Worm (Caenorhabditis elegans) whole organism, L1 larva: ENCODE measurements around the gene gldi-7.

Experiments
- C16A3.4 ChIP-seq: fragments of 150-350 bp; optimal IDR thresholded peaks from 2 replicates; lab custom pipeline; 2014; ENCODE audit warnings: missing biosample characterization, missing genetic modification characterization
- alr-1 ChIP-seq: fragments of 200-800 bp; sonication (Bioruptor generic); optimal IDR thresholded peaks from 2 replicates; lab custom pipeline; 2018; ENCODE audit warnings: borderline replicate concordance, mild to moderate bottlenecking, missing genetic modification characterization, missing compliant biosample characterization
- blmp-1 ChIP-seq: fragments of 150-350 bp; optimal IDR thresholded peaks from 2 replicates; lab custom pipeline; 2014; ENCODE audit warnings: missing biosample characterization, missing genetic modification characterization
- ceh-63 ChIP-seq: fragments of 200-800 bp; sonication (Bioruptor generic); optimal IDR thresholded peaks from 2 replicates; lab custom pipeline; 2018; ENCODE audit warnings: mild to moderate bottlenecking, missing genetic modification characterization, missing compliant biosample characterization
- ceh-88 ChIP-seq: fragments of 200-800 bp; sonication (Bioruptor generic); IDR thresholded peaks from 2 replicates; pipeline ENCODE4 v1.3.6; 2022; ENCODE audit warnings: missing genetic modification characterization, missing compliant biosample characterization
- dpl-1 ChIP-seq, 3 experiments: fragments of 150-350 bp in 2 of 3; sonication (generic microtip) in 1 of 3; optimal IDR thresholded peaks; 2 replicates each; lab custom pipeline; 2014 to 2017; ENCODE audit warnings: missing biosample characterization in 3 of 3, missing genetic modification characterization in 3 of 3, missing genetic modification reagents in 3 of 3
- dsc-1 ChIP-seq: sonication (generic microtip); optimal IDR thresholded peaks from 2 replicates; lab custom pipeline; 2016; ENCODE audit warnings: mild to moderate bottlenecking, missing genetic modification characterization, missing compliant biosample characterization
- efl-1 ChIP-seq, 4 experiments: fragments of 150-350 bp; optimal IDR thresholded peaks in 3 of 4; peaks in 1 of 4; 1 replicate in 1 of 4; 2 replicates in 3 of 4; lab custom pipeline; 2014; ENCODE audit warnings: missing biosample characterization in 2 of 4, missing genetic modification characterization in 2 of 4, missing genetic modification reagents in 2 of 4
- efl-3 ChIP-seq: fragments of 200-800 bp; sonication (Bioruptor generic); optimal IDR thresholded peaks from 2 replicates; lab custom pipeline; 2018; ENCODE audit warnings: mild to moderate bottlenecking, missing genetic modification characterization, missing compliant biosample characterization
- egl-13 ChIP-seq: sonication (generic microtip); optimal IDR thresholded peaks from 2 replicates; lab custom pipeline; 2016; ENCODE audit warnings: missing genotype, missing genetic modification reagents, missing genetic modification characterization, missing compliant biosample characterization
- elt-3 ChIP-seq, 6 experiments: fragments of 150-350 bp in 1 of 6; sonication (generic microtip); optimal IDR thresholded peaks; 2 replicates each; lab custom pipeline; 2017 to 2018; ENCODE audit warnings: missing biosample characterization in 6 of 6, missing genetic modification characterization in 6 of 6, inconsistent platforms in 1 of 6
- fkh-4 ChIP-seq: sonication (generic microtip); optimal IDR thresholded peaks from 2 replicates; lab custom pipeline; 2016; ENCODE audit warnings: missing compliant biosample characterization, missing genetic modification characterization, borderline replicate concordance
- fkh-8 ChIP-seq: sonication (generic microtip); optimal IDR thresholded peaks from 2 replicates; lab custom pipeline; 2016; ENCODE audit warnings: mild to moderate bottlenecking, missing genetic modification characterization, missing compliant biosample characterization
- fos-1 ChIP-seq: fragments of 150-350 bp; optimal IDR thresholded peaks from 2 replicates; lab custom pipeline; 2014; ENCODE audit warnings: missing biosample characterization, missing genetic modification characterization
- grh-1 ChIP-seq: fragments of 200-800 bp; sonication (Bioruptor generic); IDR thresholded peaks from 2 replicates; pipeline ENCODE4 v1.3.6; 2022; ENCODE audit warnings: missing genetic modification reagents, missing genetic modification characterization, missing compliant biosample characterization
- hlh-17 ChIP-seq: fragments of 200-800 bp; sonication (Bioruptor generic); optimal IDR thresholded peaks from 2 replicates; lab custom pipeline; 2018; ENCODE audit warnings: missing genetic modification characterization, mild to moderate bottlenecking, missing compliant biosample characterization, moderate library complexity, borderline replicate concordance
- lin-14 ChIP-seq: fragments of 200-800 bp; sonication (Bioruptor generic); optimal IDR thresholded peaks from 2 replicates; lab custom pipeline; 2018; ENCODE audit warnings: mild to moderate bottlenecking, missing genetic modification characterization, moderate library complexity, missing compliant biosample characterization
- lin-15B ChIP-seq: fragments of 150-350 bp; sonication (generic microtip); optimal IDR thresholded peaks from 3 replicates; lab custom pipeline; 2014; ENCODE audit warnings: missing biosample characterization, missing genetic modification characterization
- lin-39 ChIP-seq: fragments of 150-350 bp; optimal IDR thresholded peaks from 2 replicates; lab custom pipeline; 2014; ENCODE audit warnings: missing biosample characterization, missing genetic modification reagents, missing genetic modification characterization
- lsy-2 ChIP-seq, 2 experiments: fragments of 150-350 bp; optimal IDR thresholded peaks; 2 replicates each; lab custom pipeline; 2014; ENCODE audit warnings: missing biosample characterization in 2 of 2, missing genetic modification characterization in 2 of 2
- mep-1 ChIP-seq: fragments of 150-350 bp; optimal IDR thresholded peaks from 2 replicates; lab custom pipeline; 2014; ENCODE audit warnings: missing biosample characterization, missing genetic modification characterization
- nhr-19 ChIP-seq: fragments of 200-800 bp; sonication (Bioruptor generic); conservative IDR thresholded peaks from 2 replicates; pipeline ENCODE4 v1.3.6; 2022; ENCODE audit warnings: missing genetic modification characterization, missing compliant biosample characterization
- nhr-20 ChIP-seq: sonication (generic microtip); optimal IDR thresholded peaks from 2 replicates; lab custom pipeline; 2016; ENCODE audit warnings: mild to moderate bottlenecking, missing genetic modification characterization, missing compliant biosample characterization
- nhr-47 ChIP-seq: sonication (generic microtip); optimal IDR thresholded peaks from 2 replicates; lab custom pipeline; 2016; ENCODE audit warnings: mild to moderate bottlenecking, missing genetic modification characterization, moderate library complexity, missing compliant biosample characterization
- nhr-71 ChIP-seq: sonication (generic microtip); optimal IDR thresholded peaks from 2 replicates; lab custom pipeline; 2016; ENCODE audit warnings: mild to moderate bottlenecking, missing genetic modification characterization, moderate library complexity, missing compliant biosample characterization
- nhr-77 ChIP-seq: fragments of 150-350 bp; optimal IDR thresholded peaks from 2 replicates; lab custom pipeline; 2014; ENCODE audit warnings: missing biosample characterization, missing genetic modification characterization
- nhr-85 ChIP-seq: sonication (generic microtip); peaks from one replicate; lab custom pipeline; 2016; ENCODE audit warnings: missing genetic modification characterization, inconsistent platforms, missing compliant biosample characterization
- nhr-90 ChIP-seq: sonication (generic microtip); optimal IDR thresholded peaks from 2 replicates; lab custom pipeline; 2016; ENCODE audit warnings: mild to moderate bottlenecking, missing genetic modification characterization, missing compliant biosample characterization; ENCODE audit not compliant: poor library complexity
- pag-3 ChIP-seq: sonication (generic microtip); optimal IDR thresholded peaks from 2 replicates; lab custom pipeline; 2017; ENCODE audit warnings: missing genetic modification characterization, mild to moderate bottlenecking, missing compliant biosample characterization, antibody characterized with exemption, borderline replicate concordance; ENCODE audit not compliant: insufficient read depth
- rnt-1 ChIP-seq: sonication (generic microtip); optimal IDR thresholded peaks from 2 replicates; lab custom pipeline; 2016; ENCODE audit warnings: mild to moderate bottlenecking, missing genetic modification characterization, moderate library complexity, missing compliant biosample characterization
- skn-1 ChIP-seq: fragments of 150-350 bp; optimal IDR thresholded peaks from 2 replicates; lab custom pipeline; 2014; ENCODE audit warnings: missing biosample characterization, missing genetic modification characterization
- snpc-4 ChIP-seq: fragments of 150-350 bp; optimal IDR thresholded peaks from 2 replicates; lab custom pipeline; 2014; ENCODE audit warnings: missing biosample characterization, missing genetic modification characterization
- snu-23 ChIP-seq: sonication (generic microtip); optimal IDR thresholded peaks from 2 replicates; lab custom pipeline; 2016; ENCODE audit warnings: missing genetic modification characterization, missing compliant biosample characterization
- sptf-1 ChIP-seq: fragments of 150-350 bp; optimal IDR thresholded peaks from 2 replicates; lab custom pipeline; 2014; ENCODE audit warnings: missing biosample characterization, missing genetic modification characterization
- sup-37 ChIP-seq: fragments of 200-800 bp; sonication (Bioruptor generic); optimal IDR thresholded peaks from 2 replicates; lab custom pipeline; 2018; ENCODE audit warnings: mild to moderate bottlenecking, missing genetic modification characterization, missing compliant biosample characterization
- swsn-7 ChIP-seq: sonication (generic microtip); optimal IDR thresholded peaks from 2 replicates; lab custom pipeline; 2016; ENCODE audit warnings: missing genetic modification characterization, missing compliant biosample characterization
- tbx-2 ChIP-seq: sonication (generic microtip); optimal IDR thresholded peaks from 2 replicates; lab custom pipeline; 2016; ENCODE audit warnings: missing genetic modification characterization, missing compliant biosample characterization
- unc-130 ChIP-seq: fragments of 150-350 bp; optimal IDR thresholded peaks from 2 replicates; lab custom pipeline; 2017; ENCODE audit warnings: missing biosample characterization, missing genetic modification characterization, inconsistent platforms
- unc-30 ChIP-seq: sonication (generic microtip); optimal IDR thresholded peaks from 2 replicates; lab custom pipeline; 2017; ENCODE audit warnings: missing biosample characterization, missing genetic modification characterization
- xbp-1 ChIP-seq: sonication (generic microtip); optimal IDR thresholded peaks from 2 replicates; lab custom pipeline; 2016; ENCODE audit warnings: missing genetic modification characterization, missing compliant biosample characterization
- zip-4 ChIP-seq: fragments of 200-800 bp; sonication (Bioruptor generic); optimal IDR thresholded peaks from 2 replicates; lab custom pipeline; 2018; ENCODE audit warnings: mild to moderate bottlenecking, missing genetic modification characterization, moderate library complexity, missing compliant biosample characterization
- ztf-11 ChIP-seq, 2 experiments: sonication (generic microtip); optimal IDR thresholded peaks; 2 replicates each; lab custom pipeline; 2016 to 2017; ENCODE audit warnings: missing genetic modification characterization in 2 of 2, missing biosample characterization in 1 of 2, missing compliant biosample characterization in 1 of 2
- ztf-4 ChIP-seq: fragments of 150-350 bp; optimal IDR thresholded peaks from 2 replicates; lab custom pipeline; 2014; ENCODE audit warnings: missing biosample characterization, missing genetic modification characterization

The gldi-7 gene

DNA sequence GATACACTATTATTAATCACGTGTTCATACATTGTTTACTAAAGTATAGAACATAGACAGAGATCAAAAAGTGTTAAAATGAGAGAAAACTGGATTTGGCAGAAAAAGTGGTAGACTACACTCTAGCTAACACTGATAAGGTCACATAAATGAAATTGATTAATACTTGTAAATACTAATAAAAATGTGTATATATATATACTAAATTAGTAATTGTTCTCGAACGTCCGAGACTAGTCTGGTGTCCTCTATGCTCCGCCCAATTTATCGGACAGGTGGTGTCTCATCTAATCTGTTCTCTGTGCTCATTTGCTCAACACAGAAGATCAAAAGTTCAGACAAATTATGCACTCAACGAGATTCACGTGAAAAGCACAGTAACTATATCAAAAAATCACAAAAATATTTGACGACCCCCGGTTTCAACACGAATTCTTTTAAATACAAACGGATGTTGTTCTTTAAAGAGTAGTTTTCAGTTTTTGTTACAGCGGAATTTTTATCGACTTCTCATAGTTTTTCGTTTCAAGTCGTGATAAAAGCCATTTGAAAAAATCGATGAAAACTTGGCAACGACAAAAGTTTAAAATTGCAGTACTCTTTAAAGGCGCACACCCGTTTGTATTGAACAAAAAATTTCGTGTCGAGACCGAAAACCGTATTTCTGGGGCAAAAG lies 49.9 kb downstream of the gldi-7 start:
- TF ChIP-seq nhr-47 (tag; lab: Kevin White, UChicago): no peak
- TF ChIP-seq elt-3 (tag; optimal IDR thresholded peaks at IDR 0.05; lab: Kevin White, UChicago): peak in 1 of 6 experiments; percentile 41
- TF ChIP-seq dpl-1 (GFP tag; optimal IDR thresholded peaks at IDR 0.05; lab: Kevin White, UChicago): no peak
- no peak for TF ChIP-seq fkh-4 (tag; lab: Kevin White, UChicago)
- TF ChIP-seq dsc-1: peak; percentile 13
- no peak for TF ChIP-seq nhr-77 (tag; lab: Kevin White, UChicago)
- peak; percentile 59 for TF ChIP-seq lin-14
- TF ChIP-seq sup-37 (GFP tag; lab: Kevin White, UChicago): no peak
- peak; percentile 76 for TF ChIP-seq nhr-71 (tag; lab: Kevin White, UChicago)
- TF ChIP-seq blmp-1: no peak
- no peak for TF ChIP-seq efl-1 (optimal IDR thresholded peaks at IDR 0.05; lab: Kevin White, UChicago)
- peak in 1 of 2 experiments; percentile 83 for TF ChIP-seq efl-1 (GFP tag; optimal IDR thresholded peaks at IDR 0.05 in 1 of 2; lab: Kevin White, UChicago)
- TF ChIP-seq ceh-63: no peak
- no peak for TF ChIP-seq efl-3 (GFP tag; lab: Kevin White, UChicago)
- peak; percentile 82 for TF ChIP-seq nhr-19
- no peak for TF ChIP-seq nhr-90 (tag; lab: Kevin White, UChicago)
- TF ChIP-seq lsy-2 (tag; optimal IDR thresholded peaks at IDR 0.05; lab: Kevin White, UChicago): peak in 1 of 2 experiments; percentile 48
- TF ChIP-seq snpc-4: no peak
- peak; percentile 44 for TF ChIP-seq mep-1
- TF ChIP-seq xbp-1: no peak
- TF ChIP-seq egl-13: no peak
- TF ChIP-seq grh-1 (GFP tag; lab: Robert Waterston, UW): no peak
- no peak for TF ChIP-seq hlh-17 (GFP tag; lab: Kevin White, UChicago)
- no peak for TF ChIP-seq fos-1
- TF ChIP-seq tbx-2: no peak
- no peak for TF ChIP-seq nhr-85 (tag; lab: Kevin White, UChicago)
- TF ChIP-seq lin-15B (tag; lab: Kevin White, UChicago): no peak
- TF ChIP-seq ceh-88: no peak
- no peak for TF ChIP-seq lin-39 (tag; lab: Kevin White, UChicago)
- peak; percentile 82 for TF ChIP-seq nhr-20 (tag; lab: Kevin White, UChicago)
- no peak for TF ChIP-seq pag-3 (tag; lab: Kevin White, UChicago)
- peak; percentile 48 for TF ChIP-seq fkh-8 (tag; lab: Kevin White, UChicago)
- TF ChIP-seq skn-1 (tag; lab: Kevin White, UChicago): peak; percentile 9
- peak; percentile 34 for TF ChIP-seq snu-23 (GFP tag; lab: Kevin White, UChicago)
- TF ChIP-seq zip-4 (GFP tag; lab: Kevin White, UChicago): no peak
- TF ChIP-seq swsn-7 (tag; lab: Kevin White, UChicago): no peak
- no peak for TF ChIP-seq unc-30 (tag; lab: Kevin White, UChicago)
- TF ChIP-seq rnt-1 (tag; lab: Kevin White, UChicago): peak; percentile 41
- TF ChIP-seq ztf-11 (tag; optimal IDR thresholded peaks at IDR 0.05; lab: Kevin White, UChicago): no peak
- TF ChIP-seq sptf-1 (tag; lab: Kevin White, UChicago): no peak
- peak; percentile 2 for TF ChIP-seq C16A3.4
- peak; percentile 12 for TF ChIP-seq unc-130
- no peak for TF ChIP-seq alr-1 (tag; lab: Kevin White, UChicago)
- TF ChIP-seq ztf-4 (tag; lab: Kevin White, UChicago): peak; percentile 50
